Fruit fly (Drosophila melanogaster): ENCODE results near the gene CG15365.

Gene CG15365

dm6 chrX:9068822-9069221 is 1.0 kb upstream of the CG15365 start (continued):
- no peak for TF ChIP-seq CG11902 (GFP tag; optimal IDR thresholded peaks at IDR 0.05)
- no peak for TF ChIP-seq Smox (GFP tag; optimal IDR thresholded peaks at IDR 0.05)
- no peak for TF ChIP-seq Sox102F (GFP tag; optimal IDR thresholded peaks at IDR 0.05)
- peak; percentile 56; the same call in 1 of the 3 replicates for TF ChIP-seq CG8119 (GFP tag; IDR thresholded peaks at IDR 0.05)
- peak; percentile 61 for TF ChIP-seq CG9139 (GFP tag; optimal IDR thresholded peaks at IDR 0.05)
- TF ChIP-seq Met (GFP tag; optimal IDR thresholded peaks at IDR 0.05) = no peak
- TF ChIP-seq Eip75B (GFP tag; optimal IDR thresholded peaks at IDR 0.05) = peak; percentile 56
- TF ChIP-seq CG6276 (GFP tag; optimal IDR thresholded peaks at IDR 0.05) = peak; percentile 54
- TF ChIP-seq Eip93F (GFP tag; optimal IDR thresholded peaks at IDR 0.05) = no peak
- peak; percentile 68 for TF ChIP-seq fd59A (GFP tag; optimal IDR thresholded peaks at IDR 0.05)
- TF ChIP-seq achi (GFP tag; optimal IDR thresholded peaks at IDR 0.05) = peak; percentile 64
- peak; percentile 6 for TF ChIP-seq CG11762 (GFP tag; optimal IDR thresholded peaks at IDR 0.05; ENCODE audit: insufficient read depth)
- TF ChIP-seq Blimp-1 (GFP tag; optimal IDR thresholded peaks at IDR 0.05) = no peak
- TF ChIP-seq CG6792 (GFP tag; optimal IDR thresholded peaks at IDR 0.05) = peak; percentile 46
- peak; percentile 85 for TF ChIP-seq eg (GFP tag; IDR thresholded peaks at IDR 0.05)
- peak; percentile 21 for TF ChIP-seq Lpt (GFP tag; optimal IDR thresholded peaks at IDR 0.05)
- TF ChIP-seq CG31627 (GFP tag; optimal IDR thresholded peaks at IDR 0.05) = peak; percentile 33
- TF ChIP-seq net (GFP tag; optimal IDR thresholded peaks at IDR 0.05) = peak; percentile 46
- no peak for TF ChIP-seq Sox15 (GFP tag; optimal IDR thresholded peaks at IDR 0.05)
- no peak for TF ChIP-seq fd85E (GFP tag; optimal IDR thresholded peaks at IDR 0.05)
- TF ChIP-seq Hr38 (GFP tag; optimal IDR thresholded peaks at IDR 0.05) = no peak
- no peak for TF ChIP-seq CG8319 (GFP tag; optimal IDR thresholded peaks at IDR 0.05)
- TF ChIP-seq Hr39 (GFP tag; optimal IDR thresholded peaks at IDR 0.05) = no peak
- peak; percentile 49 for TF ChIP-seq CG7368 (GFP tag; optimal IDR thresholded peaks at IDR 0.05)
- TF ChIP-seq ss (GFP tag; optimal IDR thresholded peaks at IDR 0.05) = peak; percentile 83 to 84
- TF ChIP-seq Hr4 (GFP tag; optimal IDR thresholded peaks at IDR 0.05) = peak; percentile 33
- peak; percentile 71 for TF ChIP-seq CG3032 (tag; optimal IDR thresholded peaks at IDR 0.05)
- TF ChIP-seq esn (GFP tag; optimal IDR thresholded peaks at IDR 0.05) = peak; percentile 26
- peak; percentile 79 for TF ChIP-seq dsx (GFP tag; optimal IDR thresholded peaks at IDR 0.05; ENCODE audit: poor library complexity, severe bottlenecking)
- no peak for TF ChIP-seq cyc (GFP tag; optimal IDR thresholded peaks at IDR 0.05)

DNA sequence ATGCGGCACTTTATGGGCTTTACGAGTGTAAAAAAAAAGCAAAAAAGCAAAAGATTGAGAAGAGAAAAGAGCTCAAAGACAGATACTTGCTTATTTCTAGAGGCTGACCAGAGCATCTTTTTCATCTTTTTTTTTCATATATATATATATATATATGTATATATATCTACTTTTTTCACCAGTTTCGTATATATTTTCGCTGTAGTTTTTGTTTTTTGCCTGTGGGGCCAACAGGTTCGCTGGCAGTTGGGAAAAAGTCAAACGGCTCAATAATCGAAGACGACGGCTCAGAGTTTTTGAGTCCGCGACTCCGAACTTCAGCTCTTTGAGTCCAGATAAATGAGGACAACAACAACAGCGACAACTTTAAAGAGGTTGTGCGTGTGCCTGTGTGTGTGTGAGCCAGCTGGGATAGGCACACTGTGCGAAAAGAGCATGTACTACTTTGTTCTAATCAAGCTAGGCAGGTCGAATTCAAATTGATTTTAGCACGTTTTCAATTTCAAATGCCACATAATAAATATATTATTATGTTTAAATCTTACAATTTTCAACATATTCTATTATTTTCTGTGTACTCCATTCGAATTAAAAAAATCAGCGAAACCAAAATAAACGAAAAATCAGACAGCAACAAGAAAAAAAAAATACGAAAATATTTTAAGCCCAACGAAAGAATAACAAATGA is 837 bp downstream of the CG15365 start:
- TF ChIP-seq CG6808 (GFP tag; optimal IDR thresholded peaks at IDR 0.05) (peak; percentile 75), CG16779 (tag; optimal IDR thresholded peaks at IDR 0.05) (no peak), CG11762 (GFP tag; optimal IDR thresholded peaks at IDR 0.05; ENCODE audit: insufficient read depth) (peak; percentile 76), fkh (GFP tag; optimal IDR thresholded peaks at IDR 0.05) (no peak), Blimp-1 (GFP tag; optimal IDR thresholded peaks at IDR 0.05) (peak; percentile 56), fd85E (GFP tag; optimal IDR thresholded peaks at IDR 0.05) (peak; percentile 61), achi (GFP tag; optimal IDR thresholded peaks at IDR 0.05) (peak; percentile 83), CG34406 (GFP tag; optimal IDR thresholded peaks at IDR 0.05) (peak; percentile 85), CG11294 (GFP tag; IDR thresholded peaks at IDR 0.05) (peak; percentile 32; the same call in 1 of the 2 replicates), Ets96B (tag; optimal IDR thresholded peaks at IDR 0.05) (peak; percentile 74), svp (GFP tag) (peak; percentile 87), CG8319 (GFP tag; optimal IDR thresholded peaks at IDR 0.05) (peak; percentile 73), Eip75B (GFP tag; optimal IDR thresholded peaks at IDR 0.05) (peak; percentile 72), topi (GFP tag; optimal IDR thresholded peaks at IDR 0.05) (peak; percentile 80), CG10669 (GFP tag; optimal IDR thresholded peaks at IDR 0.05) (peak; percentile 75), Sox15 (GFP tag; optimal IDR thresholded peaks at IDR 0.05) (peak; percentile 73), Eip93F (GFP tag; optimal IDR thresholded peaks at IDR 0.05) (peak; percentile 80), CG6276 (GFP tag; optimal IDR thresholded peaks at IDR 0.05) (peak; percentile 77), cyc (GFP tag; optimal IDR thresholded peaks at IDR 0.05) (peak; percentile 77), spab (GFP tag; optimal IDR thresholded peaks at IDR 0.05) (peak; percentile 63), ss (GFP tag; optimal IDR thresholded peaks at IDR 0.05) (peak; percentile 31 to 72), lz (GFP tag; optimal IDR thresholded peaks at IDR 0.05) (peak; percentile 74), CG11902 (GFP tag; optimal IDR thresholded peaks at IDR 0.05) (peak; percentile 69), Ets21C (GFP tag; optimal IDR thresholded peaks at IDR 0.05) (peak; percentile 39), Hr38 (GFP tag; optimal IDR thresholded peaks at IDR 0.05) (no peak), Lpt (GFP tag; optimal IDR thresholded peaks at IDR 0.05) (peak; percentile 76), fd59A (GFP tag; optimal IDR thresholded peaks at IDR 0.05) (peak; percentile 69), dac (GFP tag; optimal IDR thresholded peaks at IDR 0.05) (peak; percentile 65), acj6 (GFP tag; optimal IDR thresholded peaks at IDR 0.05) (peak; percentile 82), dsx (GFP tag; optimal IDR thresholded peaks at IDR 0.05; ENCODE audit: poor library complexity, severe bottlenecking) (peak; percentile 59), CG9139 (GFP tag; optimal IDR thresholded peaks at IDR 0.05) (peak; percentile 42), CG15336 (GFP tag; IDR thresholded peaks at IDR 0.05) (peak; percentile 84), Eip78C (GFP tag) (peak; percentile 97)
